Worm (Caenorhabditis elegans): ENCODE data around the gene nth-1.

nth-1 gene

DNA sequence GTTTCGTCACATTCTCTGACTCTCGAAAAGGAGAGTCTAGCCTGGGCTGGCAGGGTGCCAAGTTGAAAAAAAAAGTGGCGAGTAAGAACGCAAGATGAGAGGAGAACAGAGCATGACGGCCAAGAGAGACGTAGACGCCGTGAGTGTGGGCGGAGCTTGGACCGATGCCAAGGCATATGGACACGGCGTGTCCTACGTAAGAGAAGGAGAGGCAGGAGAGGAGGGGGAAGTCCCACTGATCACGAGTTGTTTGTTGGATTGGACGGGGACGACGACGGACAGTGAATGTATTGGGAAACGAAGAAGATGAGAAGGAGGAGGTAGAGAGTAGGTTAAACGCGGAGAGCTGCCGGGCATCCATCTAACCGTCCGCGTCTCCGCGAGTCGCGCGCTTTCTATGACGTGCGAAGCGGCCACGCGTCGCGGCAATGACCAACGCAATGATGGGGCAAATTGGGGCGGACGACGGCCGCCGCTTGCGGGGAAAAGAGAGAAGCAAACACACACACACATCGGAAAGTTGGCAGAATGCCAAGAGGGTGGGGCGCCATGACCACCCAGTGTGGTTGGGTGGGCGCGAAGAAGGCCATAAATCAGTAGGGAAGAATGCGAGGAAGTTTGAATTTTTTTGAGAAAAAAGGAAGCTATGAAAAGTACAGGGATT lies 12.0 kb downstream of the nth-1 start (continued):
- TF ChIP-seq unc-130 (GFP tag; optimal IDR thresholded peaks at IDR 0.05) (peak; percentile 25), nhr-102 (tag; optimal IDR thresholded peaks at IDR 0.05) (peak; percentile 98), nhr-10 (tag; optimal IDR thresholded peaks at IDR 0.05) (peak; percentile 93), spr-3 (GFP tag; optimal IDR thresholded peaks at IDR 0.05) (peak; percentile 92), nhr-237 (tag; optimal IDR thresholded peaks at IDR 0.05) (peak; percentile 57), ZK337.2 (GFP tag; IDR thresholded peaks at IDR 0.05) (peak; percentile 38; the same call in 1 of the 2 replicates), nhr-111 (GFP tag; optimal IDR thresholded peaks at IDR 0.05) (peak; percentile 40), pha-4 (GFP tag; IDR thresholded peaks at IDR 0.05) (peak; percentile 98), pha-4 (tag; optimal IDR thresholded peaks at IDR 0.05) (peak; percentile 40), ces-1 (GFP tag; optimal IDR thresholded peaks at IDR 0.05) (peak; percentile 14), aha-1 (tag) (peak; percentile 100), D1046.2 (GFP tag; IDR thresholded peaks at IDR 0.05) (peak; percentile 9; the same call in 1 of the 2 replicates), ztf-11 (tag; optimal IDR thresholded peaks at IDR 0.05) (no peak), mxl-2 (GFP tag; conservative IDR thresholded peaks at IDR 0.05) (peak; percentile 83), mdt-29 (GFP tag; IDR thresholded peaks at IDR 0.05) (peak; percentile 89), snpc-4 (tag; optimal IDR thresholded peaks at IDR 0.05) (peak; percentile 56), hmg-1.1 (GFP tag; IDR thresholded peaks at IDR 0.05) (peak; percentile 98), dmd-9 (GFP tag; IDR thresholded peaks at IDR 0.05) (peak; percentile 75; the same call in 1 of the 2 replicates), unc-39 (tag; optimal IDR thresholded peaks at IDR 0.05) (no peak), zip-11 (GFP tag; IDR thresholded peaks at IDR 0.05) (no peak; the same call in 1 of the 2 replicates), nhr-77 (tag; optimal IDR thresholded peaks at IDR 0.05) (peak; percentile 90), mdl-1 (tag; optimal IDR thresholded peaks at IDR 0.05) (peak; percentile 98 to 99), zfp-2 (tag; optimal IDR thresholded peaks at IDR 0.05) (peak; percentile 91), zag-1 (tag; optimal IDR thresholded peaks at IDR 0.05) (peak; percentile 91), hlh-30 (tag; optimal IDR thresholded peaks at IDR 0.05; ENCODE audit: insufficient read depth) (peak; percentile 98), mep-1 (tag; optimal IDR thresholded peaks at IDR 0.05) (peak; percentile 98), spr-1 (tag; optimal IDR thresholded peaks at IDR 0.05) (peak; percentile 96), ceh-62 (tag; optimal IDR thresholded peaks at IDR 0.05) (no peak), ceh-44 (GFP tag; IDR thresholded peaks at IDR 0.05) (0 out of 2 replicates have a peak, but pooled peaks have one; percentile 5), ama-1 (optimal IDR thresholded peaks at IDR 0.05) (no peak), ceh-28 (tag; optimal IDR thresholded peaks at IDR 0.05) (peak; percentile 62), rbr-2 (tag; optimal IDR thresholded peaks at IDR 0.05) (peak; percentile 99), set-16 (GFP tag; IDR thresholded peaks at IDR 0.05) (peak; percentile 100), cey-2 (tag; optimal IDR thresholded peaks at IDR 0.05; ENCODE audit: borderline replicate concordance, insufficient read depth) (peak; percentile 82), tag-97 (GFP tag; IDR thresholded peaks at IDR 0.05) (0 out of 2 replicates have a peak, but pooled peaks have one; percentile 10), daf-8 (GFP tag; IDR thresholded peaks at IDR 0.05) (no peak), mxl-3 (GFP tag; optimal IDR thresholded peaks at IDR 0.05) (peak; percentile 99), aly-2 (tag; optimal IDR thresholded peaks at IDR 0.05) (no peak), daf-12 (tag; optimal IDR thresholded peaks at IDR 0.05) (no peak), tra-1 (GFP tag; IDR thresholded peaks at IDR 0.05) (peak; percentile 98), T20F7.1 (GFP tag; optimal IDR thresholded peaks at IDR 0.05) (peak; percentile 88), nhr-48 (tag; optimal IDR thresholded peaks at IDR 0.05) (peak; percentile 99), madf-5 (GFP tag; IDR thresholded peaks at IDR 0.05) (peak in 1 of 2 experiments; percentile 39; a peak in 1 of 4 replicates), ceh-82 (tag; optimal IDR thresholded peaks at IDR 0.05) (no peak), skn-1 (tag; optimal IDR thresholded peaks at IDR 0.05) (no peak), nhr-28 (tag; optimal IDR thresholded peaks at IDR 0.05) (peak; percentile 93), F26F4.8 (GFP tag; conservative IDR thresholded peaks at IDR 0.05) (no peak), ZK546.5 (tag; optimal IDR thresholded peaks at IDR 0.05) (peak in 1 of 2 experiments; percentile 52), egl-43 (GFP tag; IDR thresholded peaks at IDR 0.05) (peak; percentile 96), lim-7 (GFP tag; IDR thresholded peaks at IDR 0.05) (peak; percentile 42; the same call in 1 of the 2 replicates), Y105C5A.15 (GFP tag; IDR thresholded peaks at IDR 0.05) (no peak)

Measured in whole organism, L4 larva.